Worm (Caenorhabditis elegans) whole organism, L1 larva: Measurements from ENCODE around the gene grd-9.

Experiments used
- ama-1 ChIP-seq: fragments of 150-350 bp; optimal IDR thresholded peaks from 2 replicates; lab custom pipeline; 2014
- egl-27 ChIP-seq, 2 experiments: fragments of 150-350 bp in 1 of 2; sonication (generic microtip); optimal IDR thresholded peaks; 3 replicates each; lab custom pipeline; 2017 to 2018; ENCODE audit warnings: missing biosample characterization in 2 of 2, missing genetic modification characterization in 2 of 2, missing genetic modification reagents in 2 of 2
- fkh-10 ChIP-seq: sonication (generic microtip); optimal IDR thresholded peaks from 2 replicates; lab custom pipeline; 2017; ENCODE audit warnings: missing biosample characterization, missing genetic modification reagents, missing genetic modification characterization
- fkh-8 ChIP-seq: sonication (generic microtip); optimal IDR thresholded peaks from 2 replicates; lab custom pipeline; 2016; ENCODE audit warnings: mild to moderate bottlenecking, missing genetic modification characterization, missing compliant biosample characterization
- hlh-17 ChIP-seq: fragments of 200-800 bp; sonication (Bioruptor generic); optimal IDR thresholded peaks from 2 replicates; lab custom pipeline; 2018; ENCODE audit warnings: missing genetic modification characterization, mild to moderate bottlenecking, missing compliant biosample characterization, moderate library complexity, borderline replicate concordance
- lin-15B ChIP-seq: fragments of 150-350 bp; sonication (generic microtip); optimal IDR thresholded peaks from 3 replicates; lab custom pipeline; 2014; ENCODE audit warnings: missing biosample characterization, missing genetic modification characterization
- lin-35 ChIP-seq, 2 experiments: fragments of 150-350 bp; optimal IDR thresholded peaks; 2 replicates each; lab custom pipeline; 2014; ENCODE audit warnings: missing biosample characterization in 2 of 2, missing genetic modification characterization in 2 of 2, missing genetic modification reagents in 2 of 2
- lir-3 ChIP-seq: sonication (generic microtip); optimal IDR thresholded peaks from 2 replicates; lab custom pipeline; 2016; ENCODE audit warnings: mild to moderate bottlenecking, missing genetic modification characterization, moderate library complexity, missing compliant biosample characterization; ENCODE audit not compliant: poor library complexity
- lsy-2 ChIP-seq, 2 experiments: fragments of 150-350 bp; optimal IDR thresholded peaks; 2 replicates each; lab custom pipeline; 2014; ENCODE audit warnings: missing biosample characterization in 2 of 2, missing genetic modification characterization in 2 of 2
- pqm-1 ChIP-seq: sonication (generic microtip); optimal IDR thresholded peaks from 3 replicates; lab custom pipeline; 2017; ENCODE audit warnings: missing biosample characterization, missing genetic modification characterization

- TF ChIP-seq egl-27 (tag; optimal IDR thresholded peaks at IDR 0.05; lab: Kevin White, UChicago) (no peak), hlh-17 (no peak), fkh-8 (tag; lab: Kevin White, UChicago) (no peak), lir-3 (tag; lab: Kevin White, UChicago) (no peak), pqm-1 (no peak), lin-35 (GFP tag; optimal IDR thresholded peaks at IDR 0.05; lab: Kevin White, UChicago) (no peak), lsy-2 (tag; optimal IDR thresholded peaks at IDR 0.05; lab: Kevin White, UChicago) (no peak), ama-1 (no peak), lin-15B (tag; lab: Kevin White, UChicago) (no peak), fkh-10 (no peak)
Measured at ce11 chrV:5893015-5893414, 2.1 kb upstream of the grd-9 start, which contains the start of gene C04E6.7.
